Worm (Caenorhabditis elegans): ENCODE measurements around the gene Y56A3A.22.

- TF ChIP-seq him-1 (tag; optimal IDR thresholded peaks at IDR 0.05), result no peak
- no peak for TF ChIP-seq W03F9.2 (tag; optimal IDR thresholded peaks at IDR 0.05)
Measured at ce11 chrIII:11898169-11898568, 23.3 kb upstream of the Y56A3A.22 start, which contains the start of gene tsen-2.
